Worm (Caenorhabditis elegans) whole organism, late embryonic: ENCODE results near the gene srw-68.
A peak's percentile ranks its signal among the peaks of the same experiment; 100 is the strongest.

Experiments
- C08G9.2 ChIP-seq: sonication (generic microtip); optimal IDR thresholded peaks from 2 replicates; lab custom pipeline; 2016; ENCODE audit warnings: mild to moderate bottlenecking, missing genetic modification characterization, moderate library complexity, missing compliant biosample characterization
- F13H6.1 ChIP-seq: sonication (generic microtip); optimal IDR thresholded peaks from 2 replicates; lab custom pipeline; 2016; ENCODE audit warnings: missing genetic modification characterization, missing compliant biosample characterization
- K02D7.2 ChIP-seq: sonication (generic microtip); optimal IDR thresholded peaks from 2 replicates; lab custom pipeline; 2017; ENCODE audit warnings: mild to moderate bottlenecking, missing genetic modification characterization, missing compliant biosample characterization
- T23F11.4 ChIP-seq: fragments of 200-800 bp; sonication (Bioruptor generic); optimal IDR thresholded peaks from 2 replicates; lab custom pipeline; 2018; ENCODE audit warnings: mild to moderate bottlenecking, missing genetic modification characterization, missing compliant biosample characterization
- Y22D7AL.16 ChIP-seq: sonication (generic microtip); optimal IDR thresholded peaks from 2 replicates; lab custom pipeline; 2016; ENCODE audit warnings: missing genetic modification characterization, missing compliant biosample characterization
- ceh-14 ChIP-seq: sonication (generic microtip); optimal IDR thresholded peaks from 2 replicates; lab custom pipeline; 2016; ENCODE audit warnings: missing genotype, missing genetic modification characterization, missing compliant biosample characterization
- ceh-2 ChIP-seq: sonication (generic microtip); optimal IDR thresholded peaks from 2 replicates; lab custom pipeline; 2016; ENCODE audit warnings: missing genotype, missing genetic modification characterization, missing compliant biosample characterization
- ceh-30 ChIP-seq: fragments of 150-350 bp; optimal IDR thresholded peaks from 2 replicates; lab custom pipeline; 2014; ENCODE audit warnings: missing biosample characterization, missing genetic modification characterization
- ceh-31 ChIP-seq: sonication (generic microtip); optimal IDR thresholded peaks from 2 replicates; lab custom pipeline; 2016; ENCODE audit warnings: missing genetic modification characterization, missing compliant biosample characterization
- ceh-34 ChIP-seq: sonication (generic microtip); optimal IDR thresholded peaks from 2 replicates; lab custom pipeline; 2016; ENCODE audit warnings: mild to moderate bottlenecking, missing genetic modification characterization, missing compliant biosample characterization
- ceh-48 ChIP-seq: sonication (generic microtip); optimal IDR thresholded peaks from 2 replicates; lab custom pipeline; 2016; ENCODE audit warnings: missing genetic modification characterization, inconsistent platforms, missing compliant biosample characterization
- che-1 ChIP-seq: sonication (generic microtip); optimal IDR thresholded peaks from 2 replicates; lab custom pipeline; 2016; ENCODE audit warnings: mild to moderate bottlenecking, missing genetic modification characterization, missing compliant biosample characterization
- dve-1 ChIP-seq: sonication (generic microtip); optimal IDR thresholded peaks from 2 replicates; lab custom pipeline; 2017; ENCODE audit warnings: antibody characterized with exemption, mild to moderate bottlenecking, missing genetic modification characterization, missing compliant biosample characterization
- elt-2 ChIP-seq: sonication (generic microtip); optimal IDR thresholded peaks from 2 replicates; lab custom pipeline; 2016; ENCODE audit warnings: missing genetic modification reagents, missing genetic modification characterization, missing compliant biosample characterization
- elt-4 ChIP-seq: sonication (generic microtip); optimal IDR thresholded peaks from 2 replicates; lab custom pipeline; 2016; ENCODE audit warnings: missing genetic modification characterization, missing compliant biosample characterization
- eyg-1 ChIP-seq: sonication (generic microtip); optimal IDR thresholded peaks from 2 replicates; lab custom pipeline; 2016; ENCODE audit warnings: missing genotype, missing genetic modification characterization, missing compliant biosample characterization
- fkh-10 ChIP-seq: fragments of 150-350 bp; optimal IDR thresholded peaks from 2 replicates; lab custom pipeline; 2014; ENCODE audit warnings: missing biosample characterization, missing genetic modification reagents, missing genetic modification characterization
- fkh-6 ChIP-seq: sonication (generic microtip); optimal IDR thresholded peaks from 2 replicates; lab custom pipeline; 2016; ENCODE audit warnings: missing genetic modification characterization, missing compliant biosample characterization
- hlh-13 ChIP-seq: fragments of 200-800 bp; sonication (Bioruptor generic); optimal IDR thresholded peaks from 2 replicates; lab custom pipeline; 2018; ENCODE audit warnings: mild to moderate bottlenecking, missing genetic modification characterization, missing compliant biosample characterization
- hlh-15 ChIP-seq: sonication (generic microtip); optimal IDR thresholded peaks from 2 replicates; lab custom pipeline; 2016; ENCODE audit warnings: missing genetic modification characterization, missing compliant biosample characterization
- hlh-8 ChIP-seq: sonication (generic microtip); optimal IDR thresholded peaks from 2 replicates; lab custom pipeline; 2016; ENCODE audit warnings: missing genotype, missing genetic modification characterization, missing compliant biosample characterization
- lim-6 ChIP-seq: sonication (generic microtip); optimal IDR thresholded peaks from 2 replicates; lab custom pipeline; 2016; ENCODE audit warnings: missing genetic modification characterization, missing compliant biosample characterization
- lin-11 ChIP-seq: fragments of 200-800 bp; sonication (Bioruptor generic); optimal IDR thresholded peaks from 2 replicates; lab custom pipeline; 2018; ENCODE audit warnings: mild to moderate bottlenecking, missing genetic modification characterization, missing compliant biosample characterization
- mec-3 ChIP-seq: sonication (generic microtip); optimal IDR thresholded peaks from 2 replicates; lab custom pipeline; 2016; ENCODE audit warnings: borderline replicate concordance, missing genetic modification characterization, missing compliant biosample characterization
- nhr-11 ChIP-seq: fragments of 150-350 bp; optimal IDR thresholded peaks from 2 replicates; lab custom pipeline; 2014; ENCODE audit warnings: missing biosample characterization, missing genetic modification characterization
- nhr-232 ChIP-seq: sonication (generic microtip); optimal IDR thresholded peaks from 2 replicates; lab custom pipeline; 2016; ENCODE audit warnings: missing genetic modification characterization, missing compliant biosample characterization
- odd-2 ChIP-seq: sonication (generic microtip); optimal IDR thresholded peaks from 2 replicates; lab custom pipeline; 2017; ENCODE audit warnings: antibody characterized with exemption, mild to moderate bottlenecking, missing genetic modification characterization, missing compliant biosample characterization
- pag-3 ChIP-seq: sonication (generic microtip); optimal IDR thresholded peaks from 2 replicates; lab custom pipeline; 2016; ENCODE audit warnings: missing compliant biosample characterization, missing genetic modification characterization, borderline replicate concordance
- pha-2 ChIP-seq: sonication (generic microtip); optimal IDR thresholded peaks from 2 replicates; lab custom pipeline; 2017; ENCODE audit warnings: mild to moderate bottlenecking, missing genetic modification characterization, missing compliant biosample characterization
- pha-4 ChIP-seq: fragments of 150-350 bp; optimal IDR thresholded peaks from 2 replicates; lab custom pipeline; 2018; ENCODE audit warnings: missing biosample characterization, missing genetic modification reagents, missing genetic modification characterization
- ref-2 ChIP-seq: sonication (generic microtip); optimal IDR thresholded peaks from 2 replicates; lab custom pipeline; 2016; ENCODE audit warnings: missing genetic modification characterization, missing compliant biosample characterization
- rnt-1 ChIP-seq: sonication (generic microtip); optimal IDR thresholded peaks from 2 replicates; lab custom pipeline; 2016; ENCODE audit warnings: missing genetic modification characterization, missing compliant biosample characterization
- sdc-2 ChIP-seq: sonication (generic microtip); optimal IDR thresholded peaks from 2 replicates; lab custom pipeline; 2016; ENCODE audit warnings: missing genotype, missing genetic modification characterization, missing compliant biosample characterization
- sox-2 ChIP-seq: fragments of 200-800 bp; sonication (Bioruptor generic); IDR thresholded peaks from 2 replicates; pipeline ENCODE4 v1.3.6; 2022; ENCODE audit warnings: missing genetic modification reagents, missing genetic modification characterization, missing compliant biosample characterization
- sox-4 ChIP-seq: sonication (generic microtip); optimal IDR thresholded peaks from 2 replicates; lab custom pipeline; 2017; ENCODE audit warnings: mild to moderate bottlenecking, missing genetic modification characterization, inconsistent platforms, missing compliant biosample characterization
- syd-9 ChIP-seq: sonication (generic microtip); optimal IDR thresholded peaks from 2 replicates; lab custom pipeline; 2016; ENCODE audit warnings: mild to moderate bottlenecking, missing genetic modification characterization, moderate library complexity, missing compliant biosample characterization
- tbx-2 ChIP-seq: sonication (generic microtip); optimal IDR thresholded peaks from 2 replicates; lab custom pipeline; 2016; ENCODE audit warnings: missing genetic modification characterization, missing compliant biosample characterization
- ttx-3 ChIP-seq: sonication (generic microtip); optimal IDR thresholded peaks from 2 replicates; lab custom pipeline; 2016; ENCODE audit warnings: missing genetic modification reagents, missing genetic modification characterization, missing compliant biosample characterization
- unc-42 ChIP-seq: sonication (generic microtip); optimal IDR thresholded peaks from 2 replicates; lab custom pipeline; 2016; ENCODE audit warnings: missing genotype, missing genetic modification characterization, missing compliant biosample characterization
- zip-5 ChIP-seq: sonication (generic microtip); optimal IDR thresholded peaks from 2 replicates; lab custom pipeline; 2016; ENCODE audit warnings: missing genetic modification characterization, missing compliant biosample characterization
- ztf-16 ChIP-seq: sonication (generic microtip); optimal IDR thresholded peaks from 2 replicates; lab custom pipeline; 2017; ENCODE audit warnings: missing genetic modification characterization, missing compliant biosample characterization

Gene srw-68

DNA sequence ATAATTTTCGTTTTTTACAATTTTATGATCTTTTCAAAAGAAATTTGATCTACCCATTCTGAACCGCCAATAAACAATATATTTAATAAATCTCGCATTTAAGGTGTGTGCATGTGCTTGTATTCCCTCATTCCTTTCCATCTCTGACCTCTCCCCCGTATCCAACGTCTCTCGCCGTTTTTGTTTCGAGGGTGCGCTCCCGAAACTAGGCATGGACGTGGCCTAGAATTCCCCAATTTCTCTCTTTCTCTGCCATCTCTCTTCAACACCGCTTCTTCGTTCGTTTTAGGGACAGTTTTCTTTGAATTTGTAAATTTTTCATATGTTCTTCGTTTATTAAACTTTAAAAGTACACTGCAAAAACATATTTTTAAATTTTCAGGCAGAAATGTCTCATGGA lies 39.0 kb upstream of the srw-68 start, which contains the start of gene F25E5.1 (continued):
- no peak for TF ChIP-seq dve-1 (tag; lab: Kevin White, UChicago)
- no peak for TF ChIP-seq ttx-3 (tag; lab: Kevin White, UChicago)
- peak; percentile 80 for TF ChIP-seq tbx-2 (tag; lab: Kevin White, UChicago)
- peak; percentile 67 for TF ChIP-seq ceh-34 (tag; lab: Kevin White, UChicago)
- peak; percentile 18 for TF ChIP-seq pag-3 (tag; lab: Kevin White, UChicago)
- peak; percentile 69 for TF ChIP-seq ceh-2 (tag; lab: Kevin White, UChicago)
- no peak for TF ChIP-seq pha-2
- TF ChIP-seq lim-6 (tag; lab: Kevin White, UChicago), result peak; percentile 46
- TF ChIP-seq elt-4, result no peak
- TF ChIP-seq syd-9 (tag; lab: Kevin White, UChicago), result no peak
- TF ChIP-seq unc-42 (tag; lab: Kevin White, UChicago), result peak; percentile 61
- TF ChIP-seq elt-2 (tag; lab: Kevin White, UChicago), result peak; percentile 30
- peak; percentile 81 for TF ChIP-seq C08G9.2 (tag; lab: Kevin White, UChicago)
- TF ChIP-seq zip-5 (tag; lab: Kevin White, UChicago), result peak; percentile 42
- TF ChIP-seq T23F11.4, result no peak
- no peak for TF ChIP-seq odd-2
- no peak for TF ChIP-seq K02D7.2 (tag; lab: Kevin White, UChicago)
- peak; percentile 70 for TF ChIP-seq ceh-14 (tag; lab: Kevin White, UChicago)
- TF ChIP-seq nhr-11 (tag; lab: Kevin White, UChicago), result no peak
- TF ChIP-seq Y22D7AL.16 (tag; lab: Kevin White, UChicago), result no peak
- TF ChIP-seq ref-2, result peak; percentile 36
- TF ChIP-seq ceh-48, result no peak
- TF ChIP-seq fkh-10 (GFP tag; lab: Kevin White, UChicago), result no peak
- no peak for TF ChIP-seq ceh-30 (tag; lab: Kevin White, UChicago)
- no peak for TF ChIP-seq pha-4
- TF ChIP-seq mec-3 (tag; lab: Kevin White, UChicago), result no peak
- TF ChIP-seq hlh-15, result no peak
- TF ChIP-seq ceh-31 (tag; lab: Kevin White, UChicago), result peak; percentile 95
- TF ChIP-seq, all 69 proteins: peak for 30

DNA sequence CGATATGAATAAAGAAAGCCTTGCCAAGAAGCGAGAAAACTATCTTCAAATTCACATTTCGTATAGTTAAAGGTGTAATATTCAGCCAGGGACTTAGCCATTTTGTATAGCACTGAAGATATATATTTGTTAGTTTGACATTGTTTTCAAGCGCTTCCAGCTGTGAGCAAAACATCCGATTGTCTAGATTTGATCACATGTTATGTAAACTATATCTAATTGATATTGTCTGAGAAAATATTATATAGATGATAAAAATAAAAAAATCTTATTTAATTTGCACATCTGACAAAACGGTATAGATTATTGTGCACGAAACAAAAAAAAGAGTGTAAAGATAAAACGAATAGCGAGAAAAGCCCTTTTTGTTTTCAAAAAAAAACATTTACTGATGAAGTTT lies 38.2 kb upstream of the srw-68 start, which contains the start of gene srh-89:
TSS of gene srh-89 (minus strand) at position 101 of the 400 bp plus-strand sequence.
- no peak for TF ChIP-seq rnt-1 (tag; lab: Kevin White, UChicago)
- no peak for TF ChIP-seq eyg-1 (tag; lab: Kevin White, UChicago)
- no peak for TF ChIP-seq nhr-232 (tag; lab: Kevin White, UChicago)
- no peak for TF ChIP-seq hlh-15
- TF ChIP-seq fkh-6 (tag; lab: Kevin White, UChicago), result no peak
- no peak for TF ChIP-seq pha-2
- TF ChIP-seq ceh-48, result no peak
- TF ChIP-seq lin-11, result no peak
- TF ChIP-seq ceh-14 (tag; lab: Kevin White, UChicago), result no peak
- TF ChIP-seq ceh-31 (tag; lab: Kevin White, UChicago), result no peak
- TF ChIP-seq F13H6.1, result no peak
- TF ChIP-seq hlh-13 (GFP tag; lab: Kevin White, UChicago), result no peak
- no peak for TF ChIP-seq sox-2
- no peak for TF ChIP-seq ceh-2 (tag; lab: Kevin White, UChicago)
- TF ChIP-seq ztf-16 (tag; lab: Kevin White, UChicago), result no peak
- no peak for TF ChIP-seq che-1 (tag; lab: Kevin White, UChicago)
- TF ChIP-seq, all 69 proteins: peak for 0

DNA sequence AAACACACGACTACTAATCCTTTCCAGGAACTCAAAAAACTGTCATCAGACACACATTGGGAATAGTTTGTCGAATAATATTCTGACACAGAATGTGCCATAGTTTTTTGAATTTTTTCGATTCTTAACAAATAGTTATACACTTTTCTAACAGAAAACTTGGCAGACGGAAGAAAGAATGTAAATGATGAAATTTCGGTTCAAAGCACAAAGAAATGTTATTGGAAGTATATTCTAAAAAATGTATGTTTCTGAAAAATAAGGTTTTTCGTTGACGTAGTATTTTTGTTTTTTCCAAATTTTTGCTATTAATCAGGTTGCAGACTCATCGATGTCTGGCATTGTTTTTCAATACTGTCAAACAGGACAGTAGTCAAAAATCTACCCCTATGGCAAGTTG lies 34.4 kb upstream of the srw-68 start, which contains the start of gene srh-92:
TSS of gene srh-92 (minus strand) at position 101 of the 400 bp plus-strand sequence.
- TF ChIP-seq hlh-8 (no peak), pha-2 (no peak), sox-4 (tag; lab: Kevin White, UChicago) (no peak), sdc-2 (tag; lab: Kevin White, UChicago) (no peak)
